Worm (Caenorhabditis elegans) whole organism, young adult: ENCODE results near the gene T05A7.3.

Experiments used
- mxl-1 ChIP-seq: sonication (generic microtip); optimal IDR thresholded peaks from 2 replicates; lab custom pipeline; 2016; ENCODE audit warnings: missing genetic modification characterization, missing compliant biosample characterization
- ztf-18 ChIP-seq: sonication (generic microtip); optimal IDR thresholded peaks from 2 replicates; lab custom pipeline; 2016; ENCODE audit warnings: missing genotype, mild to moderate bottlenecking, missing genetic modification characterization, missing compliant biosample characterization

ce11 chrII:4715676-4716075 lies 40.1 kb downstream of the T05A7.3 start, which contains the start of gene F41C3.8:
- no peak for TF ChIP-seq ztf-18 (tag; lab: Kevin White, UChicago)
- TF ChIP-seq mxl-1 (tag; lab: Kevin White, UChicago) = no peak
